Worm (Caenorhabditis elegans) whole organism, L4 larva: Measurements from ENCODE around the gene F31B12.4.

ENCODE experiments used
- F26F4.8 ChIP-seq: fragments of 200-800 bp; sonication (Bioruptor generic); conservative IDR thresholded peaks from 2 replicates; pipeline ENCODE4 v1.3.6; 2022; ENCODE audit warnings: missing genetic modification characterization, missing compliant biosample characterization
- T26A8.4 ChIP-seq: fragments of 200-800 bp; sonication (Bioruptor generic); IDR thresholded peaks from 2 replicates; pipeline ENCODE4 v1.3.6; 2022; ENCODE audit warnings: missing genetic modification characterization, missing compliant biosample characterization
- Y105C5A.15 ChIP-seq: fragments of 200-800 bp; sonication (Bioruptor generic); IDR thresholded peaks from 2 replicates; pipeline ENCODE4 v1.3.6; 2022; ENCODE audit warnings: missing genetic modification characterization, missing compliant biosample characterization
- Y48G9A.11 ChIP-seq: fragments of 200-800 bp; sonication (Bioruptor generic); IDR thresholded peaks from 2 replicates; pipeline ENCODE4 v1.3.6; 2022; ENCODE audit warnings: missing genetic modification reagents, missing genetic modification characterization, missing compliant biosample characterization
- Y5F2A.4 ChIP-seq: fragments of 200-800 bp; sonication (Bioruptor generic); optimal IDR thresholded peaks from 2 replicates; lab custom pipeline; 2018; ENCODE audit warnings: mild to moderate bottlenecking, missing genetic modification characterization, missing compliant biosample characterization
- ZK546.5 ChIP-seq, 2 experiments: sonication (generic microtip); optimal IDR thresholded peaks; 2 replicates each; lab custom pipeline; 2017; ENCODE audit warnings: missing biosample characterization in 2 of 2, missing genetic modification characterization in 2 of 2
- aha-1 ChIP-seq: fragments of 150-350 bp; peaks from one replicate; lab custom pipeline; 2014; ENCODE audit warnings: missing biosample characterization, missing genetic modification characterization
- arid-1 ChIP-seq: fragments of 200-800 bp; sonication (Bioruptor generic); conservative IDR thresholded peaks from 2 replicates; pipeline ENCODE4 v1.3.6; 2022; ENCODE audit warnings: missing genetic modification reagents, missing genetic modification characterization, missing compliant biosample characterization
- attf-4 ChIP-seq: sonication (generic microtip); optimal IDR thresholded peaks from 3 replicates; lab custom pipeline; 2017; ENCODE audit warnings: missing biosample characterization, missing genetic modification characterization
- ceh-28 ChIP-seq: fragments of 150-350 bp; optimal IDR thresholded peaks from 2 replicates; lab custom pipeline; 2014; ENCODE audit warnings: missing biosample characterization, missing genetic modification reagents, missing genetic modification characterization
- ceh-62 ChIP-seq: sonication (generic microtip); optimal IDR thresholded peaks from 2 replicates; lab custom pipeline; 2017; ENCODE audit warnings: missing biosample characterization, missing genetic modification characterization
- ces-1 ChIP-seq: fragments of 150-350 bp; sonication (generic microtip); optimal IDR thresholded peaks from 4 replicates; lab custom pipeline; 2014; ENCODE audit warnings: missing biosample characterization, missing genetic modification reagents, missing genetic modification characterization
- ctbp-1 ChIP-seq: fragments of 200-800 bp; sonication (Bioruptor generic); IDR thresholded peaks from 2 replicates; pipeline ENCODE4 v1.3.6; 2022; ENCODE audit warnings: missing genetic modification reagents, missing genetic modification characterization, missing compliant biosample characterization
- daf-16 ChIP-seq, 3 experiments: sonication (generic microtip); optimal IDR thresholded peaks; 2 replicates each; lab custom pipeline; 2016 to 2017; ENCODE audit warnings: missing genetic modification characterization in 3 of 3, missing genetic modification reagents in 3 of 3, mild to moderate bottlenecking in 2 of 3, missing compliant biosample characterization in 2 of 3, missing biosample characterization in 1 of 3, moderate library complexity in 1 of 3
- daf-8 ChIP-seq: fragments of 200-800 bp; sonication (Bioruptor generic); IDR thresholded peaks from 2 replicates; pipeline ENCODE4 v1.3.6; 2022; ENCODE audit warnings: missing genetic modification characterization, missing compliant biosample characterization
- dmd-6 ChIP-seq: fragments of 200-800 bp; sonication (Bioruptor generic); IDR thresholded peaks from 2 replicates; pipeline ENCODE4 v1.3.6; 2022; ENCODE audit warnings: missing genetic modification reagents, missing genetic modification characterization, missing compliant biosample characterization
- dmd-8 ChIP-seq: fragments of 200-800 bp; sonication (Bioruptor generic); IDR thresholded peaks from 2 replicates; pipeline ENCODE4 v1.3.6; 2022; ENCODE audit warnings: missing genetic modification characterization, missing compliant biosample characterization
- duxl-1 ChIP-seq: sonication (generic microtip); optimal IDR thresholded peaks from 2 replicates; lab custom pipeline; 2016; ENCODE audit warnings: mild to moderate bottlenecking, missing genetic modification characterization, moderate library complexity, missing compliant biosample characterization; ENCODE audit not compliant: poor library complexity
- egl-43 ChIP-seq: fragments of 200-800 bp; sonication (Bioruptor generic); IDR thresholded peaks from 2 replicates; pipeline ENCODE4 v1.3.6; 2022; ENCODE audit warnings: missing genetic modification reagents, missing genetic modification characterization, missing compliant biosample characterization
- fkh-10 ChIP-seq: fragments of 150-350 bp; optimal IDR thresholded peaks from 2 replicates; lab custom pipeline; 2014; ENCODE audit warnings: missing biosample characterization, missing genetic modification reagents, missing genetic modification characterization
- fos-1 ChIP-seq: fragments of 150-350 bp; optimal IDR thresholded peaks from 2 replicates; lab custom pipeline; 2014; ENCODE audit warnings: missing biosample characterization, missing genetic modification characterization
- hlh-11 ChIP-seq: fragments of 200-800 bp; sonication (Bioruptor generic); optimal IDR thresholded peaks from 2 replicates; lab custom pipeline; 2018; ENCODE audit warnings: mild to moderate bottlenecking, missing genetic modification characterization, missing compliant biosample characterization
- hlh-30 ChIP-seq: sonication (generic microtip); optimal IDR thresholded peaks from 2 replicates; lab custom pipeline; 2017; ENCODE audit warnings: antibody characterized with exemption, mild to moderate bottlenecking, missing genetic modification characterization, missing compliant biosample characterization; ENCODE audit not compliant: insufficient read depth
- hmg-1.1 ChIP-seq: fragments of 200-800 bp; sonication (Bioruptor generic); IDR thresholded peaks from 2 replicates; pipeline ENCODE4 v1.3.6; 2022; ENCODE audit warnings: missing genetic modification reagents, missing genetic modification characterization, missing compliant biosample characterization
- lin-13 ChIP-seq: fragments of 150-350 bp; optimal IDR thresholded peaks from 2 replicates; lab custom pipeline; 2014; ENCODE audit warnings: missing biosample characterization, missing genetic modification reagents, missing genetic modification characterization
- lin-39 ChIP-seq: fragments of 150-350 bp; optimal IDR thresholded peaks from 2 replicates; lab custom pipeline; 2014; ENCODE audit warnings: missing biosample characterization, missing genetic modification reagents, missing genetic modification characterization
- lsy-2 ChIP-seq, 2 experiments: fragments of 150-350 bp in 1 of 2; sonication (generic microtip) in 1 of 2; optimal IDR thresholded peaks; 2 replicates each; lab custom pipeline; 2014 to 2017; ENCODE audit warnings: missing biosample characterization in 2 of 2, missing genetic modification characterization in 2 of 2
- madf-9 ChIP-seq: fragments of 200-800 bp; sonication (Bioruptor generic); conservative IDR thresholded peaks from 2 replicates; pipeline ENCODE4 v1.3.6; 2022; ENCODE audit warnings: missing genetic modification reagents, missing genetic modification characterization, missing compliant biosample characterization
- mdl-1 ChIP-seq, 2 experiments: fragments of 150-350 bp in 1 of 2; sonication (generic microtip) in 1 of 2; optimal IDR thresholded peaks; 2 replicates each; lab custom pipeline; 2014 to 2017; ENCODE audit warnings: missing biosample characterization in 2 of 2, missing genetic modification characterization in 2 of 2
- nhr-10 ChIP-seq: fragments of 150-350 bp; optimal IDR thresholded peaks from 2 replicates; lab custom pipeline; 2014; ENCODE audit warnings: missing biosample characterization, missing genetic modification characterization
- nhr-11 ChIP-seq: fragments of 150-350 bp; optimal IDR thresholded peaks from 2 replicates; lab custom pipeline; 2014; ENCODE audit warnings: missing biosample characterization, missing genetic modification characterization
- nhr-111 ChIP-seq: fragments of 200-800 bp; sonication (Bioruptor generic); optimal IDR thresholded peaks from 2 replicates; lab custom pipeline; 2018; ENCODE audit warnings: mild to moderate bottlenecking, missing genetic modification characterization, missing compliant biosample characterization
- nhr-48 ChIP-seq: sonication (generic microtip); optimal IDR thresholded peaks from 2 replicates; lab custom pipeline; 2016; ENCODE audit warnings: mild to moderate bottlenecking, missing genetic modification characterization, missing compliant biosample characterization
- nhr-77 ChIP-seq: fragments of 150-350 bp; optimal IDR thresholded peaks from 2 replicates; lab custom pipeline; 2014; ENCODE audit warnings: missing biosample characterization, missing genetic modification characterization
- pha-4 ChIP-seq, 2 experiments: fragments of 150-350 bp in 1 of 2; fragments of 200-800 bp in 1 of 2; sonication (Bioruptor generic) in 1 of 2; IDR thresholded peaks in 1 of 2; optimal IDR thresholded peaks in 1 of 2; 2 replicates each; pipeline versions ENCODE4 v1.3.6 to Lab custom; 2014 to 2022; ENCODE audit warnings: missing genetic modification characterization in 2 of 2, missing genetic modification reagents in 2 of 2, missing biosample characterization in 1 of 2, missing compliant biosample characterization in 1 of 2
- pqm-1 ChIP-seq: sonication (generic microtip); optimal IDR thresholded peaks from 2 replicates; lab custom pipeline; 2017; ENCODE audit warnings: missing biosample characterization, missing genetic modification characterization
- skn-1 ChIP-seq: fragments of 150-350 bp; optimal IDR thresholded peaks from 2 replicates; lab custom pipeline; 2014; ENCODE audit warnings: missing biosample characterization, missing genetic modification characterization
- spr-1 ChIP-seq: sonication (generic microtip); optimal IDR thresholded peaks from 2 replicates; lab custom pipeline; 2016; ENCODE audit warnings: mild to moderate bottlenecking, missing genetic modification characterization, missing compliant biosample characterization
- spr-3 ChIP-seq: fragments of 200-800 bp; sonication (Bioruptor generic); optimal IDR thresholded peaks from 2 replicates; lab custom pipeline; 2018; ENCODE audit warnings: mild to moderate bottlenecking, missing genetic modification characterization, missing compliant biosample characterization
- tag-97 ChIP-seq: fragments of 200-800 bp; sonication (Bioruptor generic); IDR thresholded peaks from 2 replicates; pipeline ENCODE4 v1.3.6; 2022; ENCODE audit warnings: missing genetic modification characterization, missing compliant biosample characterization
- unc-62 ChIP-seq, 3 experiments: fragments of 150-350 bp in 1 of 3; sonication (generic microtip); optimal IDR thresholded peaks in 2 of 3; peaks in 1 of 3; 1 replicate in 1 of 3; 2 replicates in 2 of 3; lab custom pipeline; 2014 to 2017; ENCODE audit warnings: missing biosample characterization in 3 of 3, missing genetic modification characterization in 3 of 3, missing genetic modification reagents in 3 of 3, missing genotype in 1 of 3
- vab-7 ChIP-seq: fragments of 200-800 bp; sonication (Bioruptor generic); IDR thresholded peaks from 2 replicates; pipeline ENCODE4 v1.3.6; 2022; ENCODE audit warnings: missing genetic modification reagents, missing genetic modification characterization, missing compliant biosample characterization
- zfp-2 ChIP-seq: sonication (generic microtip); optimal IDR thresholded peaks from 2 replicates; lab custom pipeline; 2016; ENCODE audit warnings: mild to moderate bottlenecking, missing genetic modification characterization, missing compliant biosample characterization

F31B12.4 gene

DNA sequence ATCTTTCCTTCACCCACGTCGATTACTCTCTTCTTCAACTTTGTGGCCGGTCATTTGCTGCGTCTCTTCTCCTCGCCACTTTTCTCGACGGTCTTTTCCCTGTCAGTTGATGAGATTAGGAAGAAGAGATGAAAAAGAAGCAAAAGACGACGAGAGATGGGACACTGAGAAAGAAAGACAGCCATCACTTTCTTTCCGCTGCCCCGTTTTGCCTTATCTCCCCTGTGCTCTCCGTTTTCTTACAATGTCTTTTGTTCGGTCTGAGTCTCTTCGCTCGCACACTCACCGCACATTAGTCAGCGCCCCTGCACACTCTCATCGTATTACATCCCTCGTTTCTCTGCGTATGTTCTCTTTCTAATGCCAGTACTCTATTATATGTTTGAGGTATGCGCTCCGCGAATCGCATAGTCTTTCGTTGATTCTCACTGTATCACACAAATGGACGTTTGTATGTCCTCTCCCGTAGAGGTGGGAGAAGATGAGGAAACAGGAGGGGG is 38.4 kb upstream of the F31B12.4 start (continued):
- TF ChIP-seq duxl-1 (peak; percentile 52), nhr-111 (GFP tag; lab: Kevin White, UChicago) (peak; percentile 46), daf-16 (GFP tag; optimal IDR thresholded peaks at IDR 0.05; lab: Kevin White, UChicago) (peak; percentile 66 to 75), daf-16 (tag; optimal IDR thresholded peaks at IDR 0.05; lab: Kevin White, UChicago) (peak; percentile 80), nhr-11 (peak; percentile 95), ctbp-1 (GFP tag; lab: Robert Waterston, UW) (peak; percentile 95), daf-8 (GFP tag; lab: Robert Waterston, UW) (no peak), attf-4 (tag; lab: Kevin White, UChicago) (peak; percentile 64)

DNA sequence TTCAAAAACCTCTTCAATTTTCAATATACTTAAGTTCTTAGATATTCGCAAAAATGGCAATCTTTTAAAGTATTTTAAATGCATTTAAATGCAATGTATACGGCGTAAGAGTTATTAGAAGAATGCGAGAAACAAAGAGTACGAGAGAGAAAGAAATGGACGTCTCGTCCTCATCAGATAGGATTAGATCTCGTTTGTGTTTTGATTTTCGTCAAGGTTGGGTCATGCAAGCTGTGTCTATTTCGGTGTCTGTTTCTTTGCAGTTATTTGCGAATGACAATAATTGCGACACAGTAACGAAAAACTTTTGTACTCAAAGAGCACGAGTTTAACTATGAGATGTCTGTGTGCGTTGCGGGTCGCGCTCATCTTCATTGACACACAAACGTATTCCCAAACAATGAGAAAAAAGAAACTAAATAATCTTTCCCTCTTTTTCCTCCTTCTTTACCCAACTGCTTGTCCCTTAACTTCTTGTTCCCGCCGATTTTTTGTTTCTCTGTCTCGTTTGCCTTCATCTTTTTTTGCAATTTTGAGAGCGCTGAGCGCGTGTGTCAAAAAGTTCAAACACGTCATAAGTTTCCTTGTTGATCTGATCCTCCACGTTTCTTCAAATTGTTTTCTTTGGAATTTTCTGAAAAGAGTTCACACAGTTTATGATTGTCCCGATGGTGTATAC is 37.4 kb upstream of the F31B12.4 start:
- TF ChIP-seq ceh-28 (tag; lab: Kevin White, UChicago) (no peak), Y5F2A.4 (GFP tag; lab: Kevin White, UChicago) (no peak), hlh-30 (tag; lab: Kevin White, UChicago) (peak; percentile 40), tag-97 (GFP tag; lab: Robert Waterston, UW) (0 out of 2 replicates have a peak, but pooled peaks have one; percentile 69), pha-4 (GFP tag; IDR thresholded peaks at IDR 0.05; lab: Robert Waterston, UW) (peak; percentile 53), pha-4 (tag; optimal IDR thresholded peaks at IDR 0.05; lab: Kevin White, UChicago) (peak; percentile 69), unc-62 (GFP tag; optimal IDR thresholded peaks at IDR 0.05 in 1 of 2; lab: Kevin White, UChicago) (peak in 1 of 2 experiments; percentile 5), unc-62 (tag; optimal IDR thresholded peaks at IDR 0.05; lab: Kevin White, UChicago) (no peak), hlh-11 (tag; lab: Kevin White, UChicago) (peak; percentile 27), mdl-1 (tag; optimal IDR thresholded peaks at IDR 0.05; lab: Kevin White, UChicago) (peak; percentile 11 to 21), pqm-1 (tag; lab: Kevin White, UChicago) (no peak), fos-1 (tag; lab: Kevin White, UChicago) (no peak), lin-39 (tag; lab: Kevin White, UChicago) (no peak), Y48G9A.11 (GFP tag; lab: Robert Waterston, UW) (no peak), attf-4 (tag; lab: Kevin White, UChicago) (no peak), madf-9 (GFP tag; lab: Robert Waterston, UW) (no peak), hmg-1.1 (GFP tag; lab: Robert Waterston, UW) (peak; percentile 31; the same call in 1 of the 2 replicates)
- TF ChIP-seq, all 104 proteins: peak for 7

ce11 chrX:10767669-10768068 is 36.9 kb upstream of the F31B12.4 start:
- TF ChIP-seq zfp-2 (tag; lab: Kevin White, UChicago), result no peak
- peak in 1 of 2 experiments; percentile 88 for TF ChIP-seq unc-62 (GFP tag; optimal IDR thresholded peaks at IDR 0.05 in 1 of 2; lab: Kevin White, UChicago)
- TF ChIP-seq unc-62 (tag; optimal IDR thresholded peaks at IDR 0.05; lab: Kevin White, UChicago), result no peak
- TF ChIP-seq ZK546.5 (tag; optimal IDR thresholded peaks at IDR 0.05; lab: Kevin White, UChicago), result no peak
- no peak for TF ChIP-seq mdl-1 (tag; optimal IDR thresholded peaks at IDR 0.05; lab: Kevin White, UChicago)
- TF ChIP-seq skn-1 (tag; lab: Kevin White, UChicago), result no peak
- TF ChIP-seq lin-13 (GFP tag; lab: Kevin White, UChicago), result no peak
- TF ChIP-seq aha-1, result peak; percentile 97
- no peak for TF ChIP-seq T26A8.4
- TF ChIP-seq egl-43 (GFP tag; lab: Robert Waterston, UW), result peak; percentile 20; the same call in 1 of the 2 replicates
- peak in 1 of 2 experiments; percentile 32 for TF ChIP-seq lsy-2 (tag; optimal IDR thresholded peaks at IDR 0.05; lab: Kevin White, UChicago)
- TF ChIP-seq Y105C5A.15 (GFP tag; lab: Robert Waterston, UW), result no peak
- TF ChIP-seq nhr-48 (tag; lab: Kevin White, UChicago), result peak; percentile 52
- no peak for TF ChIP-seq nhr-10
- TF ChIP-seq hmg-1.1 (GFP tag; lab: Robert Waterston, UW), result peak; percentile 50
- TF ChIP-seq fkh-10 (GFP tag; lab: Kevin White, UChicago), result no peak
- 0 out of 2 replicates have a peak, but pooled peaks have one; percentile 76 for TF ChIP-seq tag-97 (GFP tag; lab: Robert Waterston, UW)
- TF ChIP-seq vab-7 (GFP tag; lab: Robert Waterston, UW), result no peak
- TF ChIP-seq ctbp-1 (GFP tag; lab: Robert Waterston, UW), result 0 out of 2 replicates have a peak, but pooled peaks have one; percentile 6
- no peak for TF ChIP-seq spr-3 (GFP tag; lab: Kevin White, UChicago)
- TF ChIP-seq dmd-6 (GFP tag; lab: Robert Waterston, UW), result peak; percentile 12; the same call in 1 of the 2 replicates
- no peak for TF ChIP-seq nhr-77 (tag; lab: Kevin White, UChicago)
- TF ChIP-seq dmd-8 (GFP tag; lab: Robert Waterston, UW), result no peak
- TF ChIP-seq arid-1, result no peak
- peak; percentile 9 for TF ChIP-seq ces-1 (GFP tag; lab: Kevin White, UChicago)
- peak; percentile 17 for TF ChIP-seq hlh-11 (tag; lab: Kevin White, UChicago)
- no peak for TF ChIP-seq F26F4.8 (GFP tag; lab: Robert Waterston, UW)
- no peak for TF ChIP-seq ceh-62 (tag; lab: Kevin White, UChicago)
- no peak for TF ChIP-seq spr-1 (tag; lab: Kevin White, UChicago)
